Fruit fly (Drosophila melanogaster) whole organism, embryonic: ENCODE results near the gene Ufl1.

ENCODE experiments used
- Awh ChIP-seq: fragments of 200-800 bp; sonication (Bioruptor generic); IDR thresholded peaks from 2 replicates; pipeline ENCODE4, ENCODE4 v1.3.6; 2022; ENCODE audit warnings: missing biosample characterization, missing genetic modification characterization
- BEAF-32 ChIP-seq: fragments of 200-800 bp; sonication (Bioruptor generic); optimal IDR thresholded peaks from 3 replicates; lab custom pipeline; 2017; ENCODE audit warnings: missing biosample characterization, missing genetic modification characterization, mild to moderate bottlenecking, moderate library complexity, missing genetic modification reagents
- Blimp-1 ChIP-seq: fragments of 200-800 bp; sonication (Bioruptor generic); optimal IDR thresholded peaks from 3 replicates; lab custom pipeline; 2018; ENCODE audit warnings: missing biosample characterization, missing genetic modification characterization, mild to moderate bottlenecking, moderate library complexity, missing genetic modification reagents
- CG10274 ChIP-seq: fragments of 200-800 bp; sonication (Bioruptor generic); optimal IDR thresholded peaks from 3 replicates; lab custom pipeline; 2017; ENCODE audit warnings: missing biosample characterization, mild to moderate bottlenecking, missing genetic modification characterization
- CG11093 ChIP-seq: fragments of 200-800 bp; sonication (Bioruptor generic); IDR thresholded peaks from 3 replicates; pipeline ENCODE4 v1.3.6; 2022; ENCODE audit warnings: missing biosample characterization, missing genetic modification characterization
- CG11504 ChIP-seq: fragments of 200-800 bp; sonication (Bioruptor generic); optimal IDR thresholded peaks from 3 replicates; lab custom pipeline; 2019; ENCODE audit warnings: missing biosample characterization, mild to moderate bottlenecking, missing genetic modification characterization, moderate library complexity
- CG12391 ChIP-seq: fragments of 200-800 bp; sonication (Bioruptor generic); optimal IDR thresholded peaks from 3 replicates; lab custom pipeline; 2018; ENCODE audit warnings: missing biosample characterization, mild to moderate bottlenecking, missing genetic modification characterization, moderate library complexity
- CG13287 ChIP-seq: fragments of 200-800 bp; sonication (Bioruptor generic); IDR thresholded peaks from 2 replicates; pipeline ENCODE4 v1.3.6; 2022; ENCODE audit warnings: missing biosample characterization, missing genetic modification characterization; ENCODE audit not compliant: partially characterized antibody
- CG1602 ChIP-seq: fragments of 200-800 bp; sonication (Bioruptor generic); optimal IDR thresholded peaks from 3 replicates; lab custom pipeline; 2016; ENCODE audit warnings: missing biosample characterization, missing genetic modification characterization
- CG16779 ChIP-seq: fragments of 200-800 bp; sonication (Bioruptor generic); IDR thresholded peaks from 2 replicates; pipeline ENCODE4 v1.3.6; 2022; ENCODE audit warnings: missing biosample characterization, missing genetic modification characterization
- CG18599 ChIP-seq: fragments of 200-800 bp; sonication (Bioruptor generic); optimal IDR thresholded peaks from 3 replicates; lab custom pipeline; 2017; ENCODE audit warnings: missing biosample characterization, missing genetic modification characterization, mild to moderate bottlenecking, moderate library complexity, missing genetic modification reagents
- CG2678 ChIP-seq: fragments of 200-800 bp; sonication (Bioruptor generic); optimal IDR thresholded peaks from 3 replicates; lab custom pipeline; 2019; ENCODE audit warnings: missing biosample characterization, mild to moderate bottlenecking, missing genetic modification characterization, moderate library complexity
- CG3407 ChIP-seq: fragments of 200-800 bp; sonication (Bioruptor generic); optimal IDR thresholded peaks from 2 replicates; lab custom pipeline; 2018; ENCODE audit warnings: missing biosample characterization, mild to moderate bottlenecking, missing genetic modification characterization
- CG3847 ChIP-seq: fragments of 200-800 bp; sonication (Bioruptor generic); IDR thresholded peaks from 2 replicates; pipeline ENCODE4 v1.3.6; 2022; ENCODE audit warnings: missing biosample characterization, missing genetic modification characterization
- CG3995 ChIP-seq: fragments of 200-800 bp; sonication (Bioruptor generic); optimal IDR thresholded peaks from 3 replicates; lab custom pipeline; 2016; ENCODE audit warnings: missing biosample characterization, missing genetic modification characterization
- CG7839 ChIP-seq: fragments of 200-800 bp; sonication (Bioruptor generic); optimal IDR thresholded peaks from 3 replicates; lab custom pipeline; 2018; ENCODE audit warnings: missing biosample characterization, mild to moderate bottlenecking, missing genetic modification characterization, moderate library complexity
- CG8388 ChIP-seq: fragments of 200-800 bp; sonication (Bioruptor generic); optimal IDR thresholded peaks from 2 replicates; lab custom pipeline; 2019; ENCODE audit warnings: missing biosample characterization, mild to moderate bottlenecking, missing genetic modification characterization, moderate library complexity
- CG8944 ChIP-seq: fragments of 200-800 bp; sonication (Bioruptor generic); optimal IDR thresholded peaks from 3 replicates; lab custom pipeline; 2016; ENCODE audit warnings: missing biosample characterization, missing genetic modification characterization
- CG9727 ChIP-seq: fragments of 200-800 bp; sonication (Bioruptor generic); optimal IDR thresholded peaks from 3 replicates; lab custom pipeline; 2017; ENCODE audit warnings: missing biosample characterization, mild to moderate bottlenecking, missing genetic modification characterization
- CG9797 ChIP-seq: fragments of 200-800 bp; sonication (Bioruptor generic); optimal IDR thresholded peaks from 3 replicates; lab custom pipeline; 2018; ENCODE audit warnings: missing biosample characterization, mild to moderate bottlenecking, missing genetic modification characterization
- D ChIP-seq, 2 experiments: fragments of 200-800 bp in 1 of 2; fragments of >200 bp in 1 of 2; sonication (Bioruptor generic) in 1 of 2; optimal IDR thresholded peaks; 2 replicates in 1 of 2; 3 replicates in 1 of 2; lab custom pipeline; 2017; ENCODE audit warnings: mild to moderate bottlenecking in 1 of 2, missing biosample characterization in 1 of 2, missing genetic modification characterization in 1 of 2, missing genetic modification reagents in 1 of 2
- Ets97D ChIP-seq: fragments of 200-800 bp; sonication (Bioruptor generic); optimal IDR thresholded peaks from 3 replicates; lab custom pipeline; 2016; ENCODE audit warnings: missing biosample characterization, missing genetic modification characterization
- HLH3B ChIP-seq: fragments of 200-800 bp; sonication (Bioruptor generic); IDR thresholded peaks from 2 replicates; pipeline ENCODE4 v1.3.6; 2022; ENCODE audit warnings: missing biosample characterization, missing genetic modification characterization
- Lhr ChIP-seq: fragments of 200-800 bp; sonication (Bioruptor generic); optimal IDR thresholded peaks from 3 replicates; lab custom pipeline; 2017; ENCODE audit warnings: mild to moderate bottlenecking, missing biosample characterization, missing genetic modification reagents, missing genetic modification characterization
- Max ChIP-seq: fragments of 200-800 bp; sonication (Bioruptor generic); optimal IDR thresholded peaks from 2 replicates; lab custom pipeline; 2016; ENCODE audit warnings: missing biosample characterization, mild to moderate bottlenecking, missing genetic modification characterization
- Med ChIP-seq: fragments of 200-800 bp; sonication (Bioruptor generic); peaks from one replicate; lab custom pipeline; 2016; ENCODE audit warnings: missing biosample characterization, missing genetic modification characterization, mild to moderate bottlenecking, inconsistent platforms, moderate library complexity
- Six4 ChIP-seq: fragments of 200-800 bp; sonication (Bioruptor generic); optimal IDR thresholded peaks from 2 replicates; lab custom pipeline; 2016; ENCODE audit warnings: missing biosample characterization, missing genetic modification characterization
- TFAM ChIP-seq: fragments of 200-800 bp; sonication (Bioruptor generic); optimal IDR thresholded peaks from 2 replicates; lab custom pipeline; 2017; ENCODE audit warnings: missing biosample characterization, missing genetic modification characterization, inconsistent platforms
- ara ChIP-seq: fragments of 200-800 bp; sonication (Bioruptor generic); IDR thresholded peaks from 2 replicates; pipeline ENCODE4 v1.3.6; 2022; ENCODE audit warnings: missing biosample characterization, missing genetic modification characterization
- az2 ChIP-seq: fragments of 200-800 bp; sonication (Bioruptor generic); optimal IDR thresholded peaks from 3 replicates; lab custom pipeline; 2016; ENCODE audit warnings: missing biosample characterization, missing genetic modification characterization
- bbx ChIP-seq: fragments of 200-800 bp; sonication (Bioruptor generic); IDR thresholded peaks from 2 replicates; pipeline ENCODE4 v1.3.6; 2022; ENCODE audit warnings: missing biosample characterization, missing genetic modification characterization; ENCODE audit not compliant: partially characterized antibody
- bigmax ChIP-seq: fragments of 200-800 bp; sonication (Bioruptor generic); optimal IDR thresholded peaks from 2 replicates; lab custom pipeline; 2018; ENCODE audit warnings: missing biosample characterization, mild to moderate bottlenecking, missing genetic modification characterization
- chm ChIP-seq: fragments of 200-800 bp; sonication (Bioruptor generic); IDR thresholded peaks from 2 replicates; pipeline ENCODE4 v1.3.6; 2022; ENCODE audit warnings: missing biosample characterization, missing genetic modification characterization
- crp ChIP-seq, 2 experiments: fragments of 200-800 bp; sonication (Bioruptor generic); optimal IDR thresholded peaks; 2 replicates in 1 of 2; 3 replicates in 1 of 2; lab custom pipeline; 2017; ENCODE audit warnings: missing biosample characterization in 2 of 2, missing genetic modification characterization in 2 of 2, mild to moderate bottlenecking in 1 of 2, moderate library complexity in 1 of 2
- danr ChIP-seq: fragments of 200-800 bp; sonication (Bioruptor generic); IDR thresholded peaks from 2 replicates; pipeline ENCODE4 v1.3.6; 2022; ENCODE audit warnings: missing biosample characterization, missing genetic modification characterization
- dm ChIP-seq: fragments of 200-800 bp; sonication (Bioruptor generic); optimal IDR thresholded peaks from 3 replicates; lab custom pipeline; 2016; ENCODE audit warnings: missing biosample characterization, missing genetic modification characterization
- hb ChIP-seq: fragments of 200-800 bp; sonication (Bioruptor generic); IDR thresholded peaks from 3 replicates; pipeline ENCODE4 v1.3.6; 2022; ENCODE audit warnings: missing biosample characterization, missing genetic modification characterization; ENCODE audit not compliant: partially characterized antibody
- kah ChIP-seq: fragments of 200-800 bp; sonication (Bioruptor generic); optimal IDR thresholded peaks from 2 replicates; lab custom pipeline; 2018; ENCODE audit warnings: missing biosample characterization, mild to moderate bottlenecking, missing genetic modification characterization
- onecut ChIP-seq: fragments of 200-800 bp; sonication (Bioruptor generic); IDR thresholded peaks from 2 replicates; pipeline ENCODE4 v1.3.6; 2022; ENCODE audit warnings: missing biosample characterization, missing genetic modification characterization
- pan ChIP-seq, 4 experiments: fragments of >200 bp in 3 of 4; fragments of 200-800 bp in 1 of 4; sonication (Bioruptor generic) in 1 of 4; optimal IDR thresholded peaks in 3 of 4; IDR thresholded peaks in 1 of 4; 2 replicates each; pipeline versions ENCODE4 v1.3.6 to Lab custom; 2017 to 2022; ENCODE audit warnings: missing biosample characterization in 2 of 4, missing genetic modification characterization in 2 of 4, mixed read lengths in 1 of 4
- row ChIP-seq: fragments of 200-800 bp; sonication (Bioruptor generic); IDR thresholded peaks from 3 replicates; pipeline ENCODE4 v1.3.6; 2022; ENCODE audit warnings: missing biosample characterization, missing genetic modification characterization
- shn ChIP-seq: fragments of 200-800 bp; sonication (Bioruptor generic); optimal IDR thresholded peaks from 3 replicates; lab custom pipeline; 2016; ENCODE audit warnings: missing biosample characterization, missing genetic modification characterization
- ttk ChIP-seq: fragments of 200-800 bp; sonication (Bioruptor generic); IDR thresholded peaks from 2 replicates; pipeline ENCODE4 v2.1.2; 2022; ENCODE audit warnings: missing biosample characterization, missing genetic modification characterization
- zen2 ChIP-seq: fragments of 200-800 bp; sonication (Bioruptor generic); IDR thresholded peaks from 3 replicates; pipeline ENCODE4 v1.3.6; 2022; ENCODE audit warnings: missing biosample characterization, missing genetic modification characterization; ENCODE audit not compliant: partially characterized antibody
- zfh2 ChIP-seq: fragments of 200-800 bp; sonication (Bioruptor generic); optimal IDR thresholded peaks from 2 replicates; lab custom pipeline; 2016; ENCODE audit warnings: missing biosample characterization, missing genetic modification characterization

Gene Ufl1

dm6 chr3R:7102853-7103833, 28.9 kb upstream of the Ufl1 start (continued):
- TF ChIP-seq CG3407 (GFP tag; lab: Kevin White, UChicago) (no peak), kah (GFP tag; lab: Kevin White, UChicago) (peak; percentile 31), TFAM (GFP tag; lab: Kevin White, UChicago) (no peak), CG13287 (GFP tag; lab: Robert Waterston, UW) (no peak), crp (GFP tag; optimal IDR thresholded peaks at IDR 0.05; lab: Kevin White, UChicago) (no peak), bbx (GFP tag; lab: Robert Waterston, UW) (0 out of 2 replicates have a peak, but pooled peaks have one; percentile 37), CG11504 (peak; percentile 81), zfh2 (GFP tag; lab: Kevin White, UChicago) (no peak), onecut (GFP tag; lab: Robert Waterston, UW) (peak; percentile 10; the same call in 1 of the 2 replicates)

- no peak for TF ChIP-seq Lhr (GFP tag; lab: Kevin White, UChicago)
- no peak for TF ChIP-seq CG3847 (GFP tag; lab: Robert Waterston, UW)
- TF ChIP-seq Six4 (GFP tag; lab: Kevin White, UChicago): no peak
- no peak for TF ChIP-seq shn
- TF ChIP-seq ara (GFP tag; lab: Robert Waterston, UW): 0 out of 2 replicates have a peak, but pooled peaks have one; percentile 38
- no peak for TF ChIP-seq CG7839 (tag; lab: Kevin White, UChicago)
- no peak for TF ChIP-seq CG12391
- 0 out of 3 replicates have a peak, but pooled peaks have one; percentile 33 for TF ChIP-seq zen2 (GFP tag; lab: Robert Waterston, UW)
- TF ChIP-seq CG11093 (GFP tag; lab: Robert Waterston, UW): no peak
- TF ChIP-seq CG8388: no peak
- no peak for TF ChIP-seq Awh
- no peak for TF ChIP-seq danr (GFP tag; lab: Robert Waterston, UW)
- no peak for TF ChIP-seq CG16779 (GFP tag; lab: Robert Waterston, UW)
- TF ChIP-seq CG9797 (GFP tag; lab: Kevin White, UChicago): no peak
- peak; percentile 6 for TF ChIP-seq BEAF-32 (GFP tag; lab: Kevin White, UChicago)
- no peak for TF ChIP-seq CG9727
- TF ChIP-seq pan (optimal IDR thresholded peaks at IDR 0.05; lab: Kevin White, UChicago): no peak
- TF ChIP-seq pan (GFP tag; optimal IDR thresholded peaks at IDR 0.05 in 1 of 2, IDR thresholded peaks at IDR 0.05 in 1 of 2): no peak
- no peak for TF ChIP-seq Ets97D (GFP tag; lab: Kevin White, UChicago)
- TF ChIP-seq Blimp-1: no peak
- TF ChIP-seq CG18599: no peak
- peak; percentile 84 for TF ChIP-seq bigmax (GFP tag; lab: Kevin White, UChicago)
- no peak for TF ChIP-seq CG1602 (GFP tag; lab: Kevin White, UChicago)
- TF ChIP-seq HLH3B (GFP tag; lab: Robert Waterston, UW): no peak
- no peak for TF ChIP-seq CG2678 (tag; lab: Kevin White, UChicago)
- 0 out of 3 replicates have a peak, but pooled peaks have one; percentile 18 for TF ChIP-seq row (GFP tag; lab: Robert Waterston, UW)
- no peak for TF ChIP-seq az2
- no peak for TF ChIP-seq Max
- TF ChIP-seq hb (GFP tag; lab: Robert Waterston, UW): no peak
- no peak for TF ChIP-seq chm (GFP tag; lab: Robert Waterston, UW)
- peak; percentile 90 for TF ChIP-seq CG3995
- TF ChIP-seq dm (GFP tag; lab: Kevin White, UChicago): peak; percentile 74
- TF ChIP-seq CG10274 (GFP tag; lab: Kevin White, UChicago): no peak
- TF ChIP-seq CG8944: no peak
- TF ChIP-seq Med (GFP tag; lab: Kevin White, UChicago): peak; percentile 15
- no peak for TF ChIP-seq ttk (GFP tag; lab: Robert Waterston, UW)
- TF ChIP-seq D (optimal IDR thresholded peaks at IDR 0.05; lab: Kevin White, UChicago): no peak
- no peak for TF ChIP-seq D (GFP tag; optimal IDR thresholded peaks at IDR 0.05; lab: Kevin White, UChicago)
- TF ChIP-seq, all 482 proteins: peak for 8
Observed at dm6 chr3R:7094368-7094767, 20.1 kb upstream of the Ufl1 start.
